Fruit fly (Drosophila melanogaster): Measurements from ENCODE around the gene CG16762.

Gene CG16762

DNA sequence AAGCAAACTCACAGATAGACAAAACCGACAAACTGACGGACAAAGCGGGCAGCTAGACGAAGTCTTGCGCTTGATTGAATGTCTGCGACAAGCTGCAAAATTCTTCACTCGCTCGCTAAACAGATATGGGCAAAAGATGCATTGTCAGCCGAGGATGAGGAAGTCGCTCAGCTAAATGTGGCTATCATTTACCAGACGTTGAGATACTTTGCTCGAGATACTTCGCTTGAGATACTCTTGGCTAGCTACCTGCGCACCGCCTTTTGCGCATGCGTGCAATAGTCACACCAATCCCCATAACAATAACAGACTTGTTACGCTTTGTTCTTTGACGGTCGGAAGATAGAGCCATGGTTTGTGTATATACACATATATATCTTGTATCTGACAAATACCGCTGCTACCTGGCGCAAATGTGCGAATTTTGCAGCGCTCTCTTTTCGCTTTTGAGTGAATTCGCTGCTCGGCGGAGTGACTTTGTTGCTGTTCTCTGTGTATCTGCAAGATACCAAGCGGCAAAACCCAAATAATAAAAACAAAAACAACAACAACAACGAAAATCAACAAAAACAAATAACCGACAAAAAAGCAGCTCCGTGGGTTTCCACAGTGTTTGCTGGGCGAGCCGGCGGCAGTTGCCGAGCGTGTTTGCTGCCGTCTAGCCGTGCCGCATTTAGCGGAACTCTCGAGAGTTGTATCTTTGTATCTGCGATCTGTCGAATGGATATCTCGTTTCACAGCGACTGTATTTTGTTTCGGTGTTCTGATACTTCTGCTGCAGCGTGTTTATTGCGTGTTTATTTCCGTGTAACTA is 36.6 kb downstream of the CG16762 start (continued):
- TF ChIP-seq Fer1 (GFP tag; optimal IDR thresholded peaks at IDR 0.05): no peak
- 0 out of 2 replicates have a peak, but pooled peaks have one; percentile 16 for TF ChIP-seq CG32767 (GFP tag; IDR thresholded peaks at IDR 0.05)
- TF ChIP-seq Blimp-1 (GFP tag; optimal IDR thresholded peaks at IDR 0.05): no peak
- TF ChIP-seq CG10274 (GFP tag; optimal IDR thresholded peaks at IDR 0.05): no peak
- TF ChIP-seq CG3407 (GFP tag; optimal IDR thresholded peaks at IDR 0.05): no peak
- TF ChIP-seq CG12769 (tag; optimal IDR thresholded peaks at IDR 0.05): no peak
- TF ChIP-seq CG9727 (GFP tag; optimal IDR thresholded peaks at IDR 0.05): peak; percentile 1
- no peak for TF ChIP-seq kay (GFP tag; optimal IDR thresholded peaks at IDR 0.05)
- TF ChIP-seq Med (GFP tag): peak; percentile 31
- TF ChIP-seq caup (GFP tag; optimal IDR thresholded peaks at IDR 0.05; ENCODE audit: severe bottlenecking): no peak
- TF ChIP-seq schlank (tag; optimal IDR thresholded peaks at IDR 0.05): no peak
- peak; percentile 29 for TF ChIP-seq nom (GFP tag; optimal IDR thresholded peaks at IDR 0.05)
- TF ChIP-seq HLHmδ (GFP tag; optimal IDR thresholded peaks at IDR 0.05): no peak
- no peak for TF ChIP-seq ato (GFP tag; IDR thresholded peaks at IDR 0.05; ENCODE audit: partially characterized antibody)
- peak; percentile 90 for TF ChIP-seq CG4360 (GFP tag; IDR thresholded peaks at IDR 0.05)
- TF ChIP-seq wdn (GFP tag; IDR thresholded peaks at IDR 0.05): no peak
- peak; percentile 28 for TF ChIP-seq CG17568 (GFP tag; optimal IDR thresholded peaks at IDR 0.05)
- TF ChIP-seq pho (GFP tag; optimal IDR thresholded peaks at IDR 0.05): no peak
- TF ChIP-seq abd-A (tag; optimal IDR thresholded peaks at IDR 0.05): peak; percentile 31
- no peak for TF ChIP-seq CG8478 (optimal IDR thresholded peaks at IDR 0.05)
- TF ChIP-seq CG1832 (GFP tag; optimal IDR thresholded peaks at IDR 0.05): no peak
- no peak for TF ChIP-seq CG42726 (GFP tag; IDR thresholded peaks at IDR 0.05; ENCODE audit: partially characterized antibody)
- TF ChIP-seq Aef1 (GFP tag; IDR thresholded peaks at IDR 0.05): 0 out of 3 replicates have a peak, but pooled peaks have one; percentile 33

- peak; percentile 48 for TF ChIP-seq twi (tag; optimal IDR thresholded peaks at IDR 0.05)
- TF ChIP-seq abd-A (tag; optimal IDR thresholded peaks at IDR 0.05): peak; percentile 38
- TF ChIP-seq sob (GFP tag; IDR thresholded peaks at IDR 0.05): no peak
- TF ChIP-seq Ets65A (GFP tag): peak; percentile 22
- peak; percentile 95 for TF ChIP-seq Blimp-1 (GFP tag; optimal IDR thresholded peaks at IDR 0.05)
- TF ChIP-seq CG34376 (GFP tag; optimal IDR thresholded peaks at IDR 0.05): no peak
- peak; percentile 51 for TF ChIP-seq zen (tag; optimal IDR thresholded peaks at IDR 0.05)
These were observed 37.8 kb downstream of the CG16762 start for dm6 chr3L:2437571-2437970.

- TF ChIP-seq slou (GFP tag; optimal IDR thresholded peaks at IDR 0.05): no peak
- TF ChIP-seq CG1792 (GFP tag; optimal IDR thresholded peaks at IDR 0.05): no peak
- no peak for TF ChIP-seq CG5180 (GFP tag; optimal IDR thresholded peaks at IDR 0.05)
- TF ChIP-seq CG4854 (GFP tag; optimal IDR thresholded peaks at IDR 0.05): no peak
- TF ChIP-seq oc (tag; optimal IDR thresholded peaks at IDR 0.05): peak; percentile 91
- no peak for TF ChIP-seq BtbVII (GFP tag; optimal IDR thresholded peaks at IDR 0.05)
- peak; percentile 55 for TF ChIP-seq grn (GFP tag; optimal IDR thresholded peaks at IDR 0.05)
- no peak for TF ChIP-seq jing (GFP tag; optimal IDR thresholded peaks at IDR 0.05)
- TF ChIP-seq Sox102F (GFP tag; optimal IDR thresholded peaks at IDR 0.05): peak; percentile 4
- no peak for TF ChIP-seq tna (GFP tag; IDR thresholded peaks at IDR 0.05; ENCODE audit: partially characterized antibody)
- TF ChIP-seq CG14710 (tag; optimal IDR thresholded peaks at IDR 0.05): no peak
- no peak for TF ChIP-seq ci (GFP tag; IDR thresholded peaks at IDR 0.05)
- no peak for TF ChIP-seq Kr (GFP tag; optimal IDR thresholded peaks at IDR 0.05)
- TF ChIP-seq Gug (GFP tag; IDR thresholded peaks at IDR 0.05): no peak
- TF ChIP-seq D19A (tag; optimal IDR thresholded peaks at IDR 0.05): no peak
- TF ChIP-seq CG7556 (GFP tag; optimal IDR thresholded peaks at IDR 0.05): no peak
- no peak for TF ChIP-seq CG1603 (tag; optimal IDR thresholded peaks at IDR 0.05)
- TF ChIP-seq CG8478 (optimal IDR thresholded peaks at IDR 0.05): no peak
- TF ChIP-seq shn (GFP tag; optimal IDR thresholded peaks at IDR 0.05): no peak
- no peak for TF ChIP-seq repo (GFP tag; optimal IDR thresholded peaks at IDR 0.05)
These were observed 38.6 kb downstream of the CG16762 start for dm6 chr3L:2436754-2437335.
